Fruit fly (Drosophila melanogaster) whole organism, adult: Measurements from ENCODE around the gene CG43796.
A peak's percentile ranks its signal among the peaks of the same experiment; 100 is the strongest.

Source experiments
- CG11617 ChIP-seq: fragments of 200-800 bp; sonication (Bioruptor generic); optimal IDR thresholded peaks from 2 replicates; lab custom pipeline; 2017; ENCODE audit warnings: mild to moderate bottlenecking, missing biosample characterization, missing genetic modification reagents, missing genetic modification characterization
- CG12768 ChIP-seq: fragments of 200-800 bp; sonication (Bioruptor generic); optimal IDR thresholded peaks from 2 replicates; lab custom pipeline; 2017; ENCODE audit warnings: missing biosample characterization, missing genetic modification characterization, mild to moderate bottlenecking, moderate library complexity, missing genetic modification reagents
- CG14711 ChIP-seq: fragments of 200-800 bp; sonication (Bioruptor generic); optimal IDR thresholded peaks from 2 replicates; lab custom pipeline; 2018; ENCODE audit warnings: missing biosample characterization, mild to moderate bottlenecking, missing genetic modification characterization, moderate library complexity
- CG1620 ChIP-seq: fragments of 200-800 bp; sonication (Bioruptor generic); optimal IDR thresholded peaks from 2 replicates; lab custom pipeline; 2016; ENCODE audit warnings: missing biosample characterization, missing genetic modification characterization
- CG33017 ChIP-seq: fragments of 200-800 bp; sonication (Bioruptor generic); optimal IDR thresholded peaks from 2 replicates; lab custom pipeline; 2018; ENCODE audit warnings: missing biosample characterization, mild to moderate bottlenecking, missing genetic modification characterization, moderate library complexity
- CG5204 ChIP-seq: fragments of 200-800 bp; sonication (Bioruptor generic); optimal IDR thresholded peaks from 2 replicates; lab custom pipeline; 2016; ENCODE audit warnings: missing biosample characterization, missing genetic modification characterization
- CG7045 ChIP-seq: fragments of 200-800 bp; sonication (Bioruptor generic); optimal IDR thresholded peaks from 2 replicates; lab custom pipeline; 2017; ENCODE audit warnings: missing biosample characterization, mild to moderate bottlenecking, missing genetic modification characterization
- CG7101 ChIP-seq: fragments of 200-800 bp; sonication (Bioruptor generic); optimal IDR thresholded peaks from 2 replicates; lab custom pipeline; 2018; ENCODE audit warnings: missing biosample characterization, mild to moderate bottlenecking, missing genetic modification characterization, moderate library complexity
- Clk ChIP-seq: fragments of 200-800 bp; sonication (Bioruptor generic); optimal IDR thresholded peaks from 2 replicates; lab custom pipeline; 2017; ENCODE audit warnings: missing biosample characterization, missing genetic modification characterization
- Crg-1 ChIP-seq: fragments of 200-800 bp; sonication (Bioruptor generic); optimal IDR thresholded peaks from 2 replicates; lab custom pipeline; 2016; ENCODE audit warnings: missing biosample characterization, missing genetic modification characterization
- Hr96 ChIP-seq: fragments of 200-800 bp; sonication (Bioruptor generic); optimal IDR thresholded peaks from 2 replicates; lab custom pipeline; 2016; ENCODE audit warnings: missing biosample characterization, missing genetic modification characterization
- Mnt ChIP-seq: fragments of 200-800 bp; sonication (Bioruptor generic); optimal IDR thresholded peaks from 2 replicates; lab custom pipeline; 2016; ENCODE audit warnings: missing biosample characterization, mild to moderate bottlenecking, missing genetic modification characterization
- bab1 ChIP-seq: fragments of 200-800 bp; sonication (Bioruptor generic); optimal IDR thresholded peaks from 3 replicates; lab custom pipeline; 2019; ENCODE audit warnings: missing biosample characterization, mild to moderate bottlenecking, missing genetic modification characterization, moderate library complexity
- cic ChIP-seq: fragments of 200-800 bp; sonication (Bioruptor generic); optimal IDR thresholded peaks from 2 replicates; lab custom pipeline; 2017; ENCODE audit warnings: missing biosample characterization, mild to moderate bottlenecking, missing genetic modification characterization, moderate library complexity
- cnc ChIP-seq, 2 experiments: fragments of >200 bp; optimal IDR thresholded peaks; 2 replicates each; lab custom pipeline; 2017
- kay ChIP-seq: fragments of 200-800 bp; sonication (Bioruptor generic); peaks from one replicate; lab custom pipeline; 2016; ENCODE audit warnings: missing biosample characterization, missing genetic modification characterization, borderline replicate concordance
- ovo ChIP-seq: fragments of 200-800 bp; sonication (Bioruptor generic); optimal IDR thresholded peaks from 2 replicates; lab custom pipeline; 2016; ENCODE audit warnings: missing biosample characterization, missing genetic modification characterization
- pad ChIP-seq: fragments of 200-800 bp; sonication (Bioruptor generic); optimal IDR thresholded peaks from 3 replicates; lab custom pipeline; 2017; ENCODE audit warnings: missing biosample characterization, missing genetic modification characterization, mild to moderate bottlenecking, moderate library complexity, missing genetic modification reagents
- tj ChIP-seq: fragments of 200-800 bp; sonication (Bioruptor generic); optimal IDR thresholded peaks from 3 replicates; lab custom pipeline; 2017; ENCODE audit warnings: missing biosample characterization, mild to moderate bottlenecking, missing genetic modification characterization, moderate library complexity
- toe ChIP-seq: fragments of 200-800 bp; sonication (Bioruptor generic); optimal IDR thresholded peaks from 2 replicates; lab custom pipeline; 2016; ENCODE audit warnings: missing biosample characterization, missing genetic modification characterization

Gene CG43796

DNA sequence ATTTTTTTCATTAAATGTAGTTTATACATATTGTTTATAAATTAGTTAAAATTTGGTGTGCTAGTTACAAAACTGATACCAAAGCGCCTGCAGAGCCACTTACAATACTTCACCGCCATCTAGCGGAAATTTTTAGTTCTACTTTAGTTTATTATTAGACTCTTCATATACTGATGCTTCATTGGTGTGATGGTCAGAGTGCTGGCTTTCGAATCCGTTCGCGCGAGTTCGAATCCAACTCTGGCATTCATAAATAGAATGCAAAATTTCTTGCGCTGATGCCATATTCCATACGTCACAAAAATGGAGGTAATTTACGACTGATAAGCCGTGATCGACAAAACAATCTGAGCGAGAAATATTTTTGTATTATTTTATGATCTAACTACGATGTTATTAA is 3.4 kb downstream of the CG43796 start:
- TF ChIP-seq CG11617 (GFP tag; lab: Kevin White, UChicago) (no peak), cnc (optimal IDR thresholded peaks at IDR 0.05; lab: Kevin White, UChicago) (no peak), cic (GFP tag; lab: Kevin White, UChicago) (peak; percentile 3), CG7045 (no peak), pad (no peak), CG12768 (no peak), CG14711 (tag; lab: Kevin White, UChicago) (no peak), Hr96 (GFP tag; lab: Kevin White, UChicago) (no peak), bab1 (peak; percentile 68), CG7101 (tag; lab: Kevin White, UChicago) (peak; percentile 28), kay (GFP tag; lab: Kevin White, UChicago) (peak; percentile 72), CG5204 (GFP tag; lab: Kevin White, UChicago) (no peak), toe (GFP tag; lab: Kevin White, UChicago) (no peak)

DNA sequence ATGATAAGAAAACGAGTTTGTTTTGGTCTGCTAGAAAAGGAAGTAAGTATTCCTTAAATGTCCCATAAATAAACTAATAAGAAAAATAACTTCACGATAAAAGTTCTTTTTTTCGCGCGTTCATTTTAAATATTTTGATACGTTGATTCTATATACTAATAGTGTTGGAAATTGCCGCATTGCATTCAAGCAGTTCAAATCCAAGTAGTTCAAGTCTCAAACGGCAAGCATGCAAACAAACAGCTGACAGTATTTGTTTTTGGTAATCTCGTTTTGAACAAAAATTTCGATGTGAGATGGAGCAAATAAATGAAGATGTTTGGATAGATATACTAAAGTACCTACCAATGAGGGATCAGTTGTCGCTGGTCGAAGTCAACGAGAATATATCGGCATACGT is 6.6 kb downstream of the CG43796 start, which contains the start of gene CG13088:
Gene CG13088 (plus strand): TSS at position 247 of the 400 bp plus-strand sequence.
- TF ChIP-seq cnc (optimal IDR thresholded peaks at IDR 0.05; lab: Kevin White, UChicago), result no peak
- no peak for TF ChIP-seq CG12768
- peak; percentile 31 for TF ChIP-seq CG14711 (tag; lab: Kevin White, UChicago)
- TF ChIP-seq cic (GFP tag; lab: Kevin White, UChicago), result no peak
- peak; percentile 42 for TF ChIP-seq ovo
- no peak for TF ChIP-seq CG11617 (GFP tag; lab: Kevin White, UChicago)
- no peak for TF ChIP-seq CG7045
- TF ChIP-seq Crg-1 (GFP tag; lab: Kevin White, UChicago), result peak; percentile 56
- no peak for TF ChIP-seq tj (GFP tag; lab: Kevin White, UChicago)
- TF ChIP-seq Hr96 (GFP tag; lab: Kevin White, UChicago), result no peak
- peak; percentile 53 for TF ChIP-seq toe (GFP tag; lab: Kevin White, UChicago)
- peak; percentile 42 for TF ChIP-seq bab1
- TF ChIP-seq CG33017 (tag; lab: Kevin White, UChicago), result no peak
- peak; percentile 66 for TF ChIP-seq Mnt (GFP tag; lab: Kevin White, UChicago)
- peak; percentile 68 for TF ChIP-seq CG7101 (tag; lab: Kevin White, UChicago)
- peak; percentile 39 for TF ChIP-seq CG5204 (GFP tag; lab: Kevin White, UChicago)
- TF ChIP-seq Clk (GFP tag; lab: Kevin White, UChicago), result no peak
- TF ChIP-seq pad, result peak; percentile 48
- no peak for TF ChIP-seq kay (GFP tag; lab: Kevin White, UChicago)
- peak; percentile 67 for TF ChIP-seq CG1620 (GFP tag; lab: Kevin White, UChicago)

DNA sequence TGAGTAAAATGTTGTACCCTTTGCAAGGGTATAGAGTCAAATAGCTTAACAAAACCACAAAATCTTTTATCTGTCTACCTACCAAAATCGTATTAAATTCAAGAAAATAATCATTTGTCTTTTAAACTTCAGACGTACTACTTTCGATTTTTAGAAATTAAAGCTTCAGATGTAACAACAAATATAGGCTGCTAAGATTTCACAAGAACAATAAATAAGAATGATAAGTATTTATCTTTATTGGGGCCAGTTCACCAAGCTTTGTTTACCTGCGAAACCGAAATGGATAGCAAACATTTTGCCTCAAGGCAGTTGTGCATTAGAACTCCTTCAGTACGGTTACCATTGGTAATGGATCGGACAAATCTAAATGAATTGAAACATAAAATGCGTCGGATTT is 8.3 kb downstream of the CG43796 start, which contains the start of gene CG43400:
Gene CG43400 (plus strand): TSS at position 301 of the 400 bp plus-strand sequence.
- peak; percentile 82 for TF ChIP-seq kay (GFP tag; lab: Kevin White, UChicago)
- TF ChIP-seq Hr96 (GFP tag; lab: Kevin White, UChicago), result no peak
- no peak for TF ChIP-seq CG12768
- no peak for TF ChIP-seq CG33017 (tag; lab: Kevin White, UChicago)

DNA sequence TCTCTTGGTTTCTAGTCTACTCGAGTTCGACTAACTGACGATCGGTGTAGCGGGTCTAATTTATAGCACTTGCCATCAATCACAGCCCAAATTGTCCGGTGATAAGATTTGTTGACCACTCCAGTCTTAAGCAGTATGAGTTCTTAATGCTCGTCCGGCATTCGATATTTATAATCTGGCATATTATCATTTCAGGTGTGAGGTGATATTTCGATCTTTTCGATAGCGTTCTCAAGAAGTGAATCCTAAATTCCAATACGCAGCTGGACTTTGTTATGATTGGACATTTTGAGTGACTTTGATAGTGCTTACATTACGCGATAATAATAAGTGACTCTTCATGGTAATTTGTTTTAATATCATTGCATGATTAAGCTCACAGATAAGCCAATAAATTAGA is 14.1 kb downstream of the CG43796 start, which contains the start of gene Bace:
Gene Bace (minus strand): TSS at position 39 of the 400 bp plus-strand sequence.
- TF ChIP-seq CG12768 (no peak), ovo (no peak), CG5204 (GFP tag; lab: Kevin White, UChicago) (no peak), cic (GFP tag; lab: Kevin White, UChicago) (no peak)

DNA sequence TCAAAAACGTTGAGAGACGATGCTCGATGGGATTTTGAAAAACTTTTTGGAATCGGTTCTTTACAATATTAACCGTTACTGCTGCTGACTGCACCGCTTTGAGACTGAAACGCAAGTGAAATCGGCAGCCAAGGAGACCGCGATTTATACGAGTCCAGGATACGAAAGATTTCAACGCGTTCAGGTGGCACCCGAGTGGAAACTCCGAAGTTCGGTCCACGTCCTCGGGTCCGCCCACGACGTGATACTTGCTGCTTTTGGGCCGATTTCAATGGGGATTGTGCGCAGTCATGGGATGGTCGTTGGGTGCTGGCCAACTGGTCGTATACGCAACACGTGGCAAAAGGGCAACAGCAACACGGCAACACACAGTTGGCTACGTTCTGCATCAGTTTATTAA is 24.6 kb downstream of the CG43796 start, which contains the start of gene Dh31:
Gene Dh31 (minus strand): TSS at position 117 of the 400 bp plus-strand sequence.
- TF ChIP-seq ovo (no peak), CG12768 (no peak), Hr96 (GFP tag; lab: Kevin White, UChicago) (no peak), CG14711 (tag; lab: Kevin White, UChicago) (no peak), kay (GFP tag; lab: Kevin White, UChicago) (no peak), CG5204 (GFP tag; lab: Kevin White, UChicago) (no peak), CG1620 (GFP tag; lab: Kevin White, UChicago) (no peak), CG7045 (no peak), CG7101 (tag; lab: Kevin White, UChicago) (no peak), tj (GFP tag; lab: Kevin White, UChicago) (no peak), CG33017 (tag; lab: Kevin White, UChicago) (no peak), Crg-1 (GFP tag; lab: Kevin White, UChicago) (no peak), CG11617 (GFP tag; lab: Kevin White, UChicago) (no peak), Clk (GFP tag; lab: Kevin White, UChicago) (no peak)

DNA sequence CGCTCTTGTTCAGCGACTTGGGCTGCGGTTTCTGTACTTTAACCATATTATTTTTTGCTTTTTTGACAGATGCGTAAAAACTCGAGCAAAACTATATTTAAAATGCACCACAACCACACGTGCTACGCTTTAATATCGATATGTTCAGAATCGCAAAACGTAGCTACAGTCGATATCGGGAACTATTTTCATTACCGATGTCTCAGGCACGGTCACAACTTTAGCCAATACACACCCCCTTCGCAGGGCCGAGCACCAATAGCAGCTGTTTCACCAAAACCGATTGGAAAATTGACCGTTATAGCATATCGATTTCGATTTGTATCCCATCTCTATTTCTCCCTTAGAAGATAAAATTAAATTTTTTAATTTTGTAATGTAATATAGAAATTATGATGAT is 29.5 kb downstream of the CG43796 start, which contains the start of gene CG13096:
Gene CG13096 (minus strand): TSS at position 144 of the 400 bp plus-strand sequence.
- TF ChIP-seq CG7101 (tag; lab: Kevin White, UChicago) (peak; percentile 24), ovo (peak; percentile 53), Hr96 (GFP tag; lab: Kevin White, UChicago) (no peak), bab1 (peak; percentile 80), Mnt (GFP tag; lab: Kevin White, UChicago) (peak; percentile 100), Crg-1 (GFP tag; lab: Kevin White, UChicago) (peak; percentile 6), CG1620 (GFP tag; lab: Kevin White, UChicago) (peak; percentile 38), cic (GFP tag; lab: Kevin White, UChicago) (no peak)
